Fruit fly (Drosophila melanogaster) whole organism, embryonic: ENCODE results near the gene Ino80.

Source experiments
- ATbp ChIP-seq: fragments of 200-800 bp; sonication (Bioruptor generic); optimal IDR thresholded peaks from 2 replicates; lab custom pipeline; 2017; ENCODE audit warnings: missing biosample characterization, mild to moderate bottlenecking, missing genetic modification characterization, missing genetic modification reagents
- Abd-B ChIP-seq: fragments of 200-800 bp; sonication (Bioruptor generic); optimal IDR thresholded peaks from 2 replicates; lab custom pipeline; 2018; ENCODE audit warnings: missing biosample characterization, mild to moderate bottlenecking, missing genetic modification characterization, moderate library complexity
- Atf-2 ChIP-seq: fragments of 200-800 bp; sonication (Bioruptor generic); optimal IDR thresholded peaks from 2 replicates; lab custom pipeline; 2016; ENCODE audit warnings: missing biosample characterization, missing genetic modification characterization
- Awh ChIP-seq: fragments of 200-800 bp; sonication (Bioruptor generic); IDR thresholded peaks from 2 replicates; pipeline ENCODE4, ENCODE4 v1.3.6; 2022; ENCODE audit warnings: missing biosample characterization, missing genetic modification characterization
- Blimp-1 ChIP-seq: fragments of 200-800 bp; sonication (Bioruptor generic); optimal IDR thresholded peaks from 3 replicates; lab custom pipeline; 2018; ENCODE audit warnings: missing biosample characterization, missing genetic modification characterization, mild to moderate bottlenecking, moderate library complexity, missing genetic modification reagents
- CG10267 ChIP-seq: fragments of 200-800 bp; sonication (Bioruptor generic); optimal IDR thresholded peaks from 2 replicates; lab custom pipeline; 2018; ENCODE audit warnings: missing biosample characterization, mild to moderate bottlenecking, missing genetic modification characterization, moderate library complexity
- CG10979 ChIP-seq: fragments of 200-800 bp; sonication (Bioruptor generic); optimal IDR thresholded peaks from 2 replicates; lab custom pipeline; 2018; ENCODE audit warnings: missing biosample characterization, mild to moderate bottlenecking, missing genetic modification characterization, moderate library complexity
- CG13123 ChIP-seq: fragments of 200-800 bp; sonication (Bioruptor generic); optimal IDR thresholded peaks from 2 replicates; lab custom pipeline; 2016; ENCODE audit warnings: missing biosample characterization, missing genetic modification characterization
- CG15479 ChIP-seq: fragments of 200-800 bp; sonication (Bioruptor generic); optimal IDR thresholded peaks from 3 replicates; lab custom pipeline; 2019; ENCODE audit warnings: missing biosample characterization, mild to moderate bottlenecking, missing genetic modification characterization, moderate library complexity
- CG17361 ChIP-seq: fragments of 200-800 bp; sonication (Bioruptor generic); IDR thresholded peaks from 3 replicates; pipeline ENCODE4 v1.3.6; 2022; ENCODE audit warnings: missing biosample characterization, missing genetic modification characterization
- CG2712 ChIP-seq: fragments of 200-800 bp; optimal IDR thresholded peaks from 3 replicates; lab custom pipeline; 2019; ENCODE audit warnings: missing biosample characterization, mild to moderate bottlenecking, missing genetic modification characterization, moderate library complexity
- CG4360 ChIP-seq: fragments of 200-800 bp; sonication (Bioruptor generic); IDR thresholded peaks from 2 replicates; pipeline ENCODE4 v1.3.6; 2022; ENCODE audit warnings: missing biosample characterization, missing genetic modification characterization
- CG7372 ChIP-seq: fragments of 200-800 bp; sonication (Bioruptor generic); IDR thresholded peaks from 2 replicates; pipeline ENCODE4 v1.3.6; 2022; ENCODE audit warnings: missing biosample characterization, missing genetic modification characterization
- CG7963 ChIP-seq: fragments of 200-800 bp; sonication (Bioruptor generic); IDR thresholded peaks from 3 replicates; pipeline ENCODE4 v1.3.6; 2022; ENCODE audit warnings: missing biosample characterization, missing genetic modification characterization; ENCODE audit not compliant: partially characterized antibody
- Dbx ChIP-seq: fragments of 200-800 bp; sonication (Bioruptor generic); IDR thresholded peaks from 3 replicates; pipeline ENCODE4 v1.3.6; 2022; ENCODE audit warnings: missing biosample characterization, missing genetic modification characterization
- E2f2 ChIP-seq: fragments of 200-800 bp; sonication (Bioruptor generic); IDR thresholded peaks from 2 replicates; pipeline ENCODE4 v1.3.6; 2022; ENCODE audit warnings: missing biosample characterization, missing genetic modification characterization
- Ets65A ChIP-seq: fragments of 200-800 bp; sonication (Bioruptor generic); peaks from one replicate; lab custom pipeline; 2016; ENCODE audit warnings: missing biosample characterization, missing genetic modification characterization
- Gug ChIP-seq: fragments of 200-800 bp; sonication (Bioruptor generic); IDR thresholded peaks from 4 replicates; pipeline ENCODE4 v1.3.6; 2022; ENCODE audit warnings: missing biosample characterization, missing genetic modification characterization
- Hand ChIP-seq: fragments of 200-800 bp; sonication (Bioruptor generic); optimal IDR thresholded peaks from 2 replicates; lab custom pipeline; 2017; ENCODE audit warnings: mild to moderate bottlenecking, missing biosample characterization, missing genetic modification reagents, missing genetic modification characterization
- Lhr ChIP-seq: fragments of 200-800 bp; sonication (Bioruptor generic); optimal IDR thresholded peaks from 3 replicates; lab custom pipeline; 2017; ENCODE audit warnings: mild to moderate bottlenecking, missing biosample characterization, missing genetic modification reagents, missing genetic modification characterization
- Optix ChIP-seq: fragments of 200-800 bp; sonication (Bioruptor generic); IDR thresholded peaks from 3 replicates; pipeline ENCODE4 v1.3.6; 2022; ENCODE audit warnings: missing biosample characterization, missing genetic modification characterization
- Poxn ChIP-seq: fragments of 200-800 bp; sonication (Bioruptor generic); IDR thresholded peaks from 2 replicates; pipeline ENCODE4 v1.3.6; 2022; ENCODE audit warnings: missing biosample characterization, missing genetic modification characterization
- Sox102F ChIP-seq: fragments of 200-800 bp; sonication (Bioruptor generic); optimal IDR thresholded peaks from 2 replicates; lab custom pipeline; 2018; ENCODE audit warnings: missing biosample characterization, mild to moderate bottlenecking, missing genetic modification characterization, moderate library complexity
- Stat92E ChIP-seq, 3 experiments: fragments of >200 bp in 2 of 3; fragments of 200-800 bp in 1 of 3; sonication (Bioruptor generic) in 1 of 3; optimal IDR thresholded peaks; 2 replicates each; lab custom pipeline; 2017 to 2019; ENCODE audit warnings: missing biosample characterization in 3 of 3, missing genetic modification characterization in 3 of 3, mild to moderate bottlenecking in 1 of 3, moderate library complexity in 1 of 3
- Xrp1 ChIP-seq: fragments of 200-800 bp; sonication (Bioruptor generic); IDR thresholded peaks from 2 replicates; pipeline ENCODE4 v1.3.6; 2022; ENCODE audit warnings: missing biosample characterization, missing genetic modification characterization
- amos ChIP-seq: fragments of 200-800 bp; sonication (Bioruptor generic); IDR thresholded peaks from 2 replicates; pipeline ENCODE4 v1.3.6; 2022; ENCODE audit warnings: missing biosample characterization, missing genetic modification characterization; ENCODE audit not compliant: partially characterized antibody
- bigmax ChIP-seq: fragments of 200-800 bp; sonication (Bioruptor generic); optimal IDR thresholded peaks from 2 replicates; lab custom pipeline; 2018; ENCODE audit warnings: missing biosample characterization, mild to moderate bottlenecking, missing genetic modification characterization
- bsh ChIP-seq, 2 experiments: fragments of 200-800 bp; sonication (Bioruptor generic); optimal IDR thresholded peaks; 2 replicates each; lab custom pipeline; 2017 to 2018; ENCODE audit warnings: mild to moderate bottlenecking in 2 of 2, missing biosample characterization in 2 of 2, missing genetic modification characterization in 2 of 2, moderate library complexity in 1 of 2
- cg ChIP-seq: fragments of 200-800 bp; sonication (Bioruptor generic); optimal IDR thresholded peaks from 3 replicates; lab custom pipeline; 2019; ENCODE audit warnings: missing biosample characterization, mild to moderate bottlenecking, missing genetic modification characterization, moderate library complexity
- crc ChIP-seq: fragments of 200-800 bp; sonication (Bioruptor generic); optimal IDR thresholded peaks from 2 replicates; lab custom pipeline; 2016; ENCODE audit warnings: missing biosample characterization, missing genetic modification characterization
- dm ChIP-seq: fragments of 200-800 bp; sonication (Bioruptor generic); optimal IDR thresholded peaks from 3 replicates; lab custom pipeline; 2016; ENCODE audit warnings: missing biosample characterization, missing genetic modification characterization
- dmrt11E ChIP-seq: fragments of 200-800 bp; sonication (Bioruptor generic); optimal IDR thresholded peaks from 3 replicates; lab custom pipeline; 2018; ENCODE audit warnings: missing biosample characterization, mild to moderate bottlenecking, missing genetic modification characterization, moderate library complexity
- fd3F ChIP-seq: fragments of 200-800 bp; sonication (Bioruptor generic); optimal IDR thresholded peaks from 2 replicates; lab custom pipeline; 2018; ENCODE audit warnings: missing biosample characterization, mild to moderate bottlenecking, missing genetic modification characterization, moderate library complexity
- grau ChIP-seq: fragments of 200-800 bp; optimal IDR thresholded peaks from 3 replicates; lab custom pipeline; 2019; ENCODE audit warnings: missing biosample characterization, mild to moderate bottlenecking, missing genetic modification characterization, moderate library complexity
- grn ChIP-seq: fragments of 200-800 bp; sonication (Bioruptor generic); optimal IDR thresholded peaks from 3 replicates; lab custom pipeline; 2017; ENCODE audit warnings: missing biosample characterization, missing genetic modification characterization
- gsb ChIP-seq: fragments of 200-800 bp; sonication (Bioruptor generic); IDR thresholded peaks from 2 replicates; pipeline ENCODE4 v1.3.6; 2022; ENCODE audit warnings: missing biosample characterization, missing genetic modification characterization
- her ChIP-seq: fragments of 200-800 bp; sonication (Bioruptor generic); optimal IDR thresholded peaks from 2 replicates; lab custom pipeline; 2016; ENCODE audit warnings: missing biosample characterization, missing genetic modification characterization
- klu ChIP-seq: fragments of 200-800 bp; sonication (Bioruptor generic); IDR thresholded peaks from 2 replicates; pipeline ENCODE4 v1.3.6; 2022; ENCODE audit warnings: missing biosample characterization, missing genetic modification characterization
- lilli ChIP-seq: fragments of 200-800 bp; sonication (Bioruptor generic); optimal IDR thresholded peaks from 3 replicates; lab custom pipeline; 2016; ENCODE audit warnings: missing biosample characterization, missing genetic modification characterization
- lola ChIP-seq, 3 experiments: fragments of >200 bp in 2 of 3; fragments of 200-800 bp in 1 of 3; sonication (Bioruptor generic) in 1 of 3; optimal IDR thresholded peaks; 2 replicates each; lab custom pipeline; 2017 to 2019; ENCODE audit warnings: missing biosample characterization in 3 of 3, missing genetic modification characterization in 3 of 3, mild to moderate bottlenecking in 1 of 3, moderate library complexity in 1 of 3
- pb ChIP-seq: fragments of 200-800 bp; sonication (Bioruptor generic); optimal IDR thresholded peaks from 3 replicates; lab custom pipeline; 2016; ENCODE audit warnings: missing biosample characterization, missing genetic modification characterization
- pfk ChIP-seq: fragments of 200-800 bp; sonication (Bioruptor generic); optimal IDR thresholded peaks from 2 replicates; lab custom pipeline; 2018; ENCODE audit warnings: missing biosample characterization, mild to moderate bottlenecking, missing genetic modification characterization, moderate library complexity
- ranshi ChIP-seq: fragments of 200-800 bp; sonication (Bioruptor generic); IDR thresholded peaks from 2 replicates; pipeline ENCODE4 v1.3.6; 2022; ENCODE audit warnings: missing biosample characterization, missing genetic modification characterization
- sqz ChIP-seq: fragments of 200-800 bp; sonication (Bioruptor generic); optimal IDR thresholded peaks from 3 replicates; lab custom pipeline; 2018; ENCODE audit warnings: missing biosample characterization, mild to moderate bottlenecking, missing genetic modification characterization

The Ino80 gene

dm6 chr3R:19347678-19348077, 55.3 kb downstream of the Ino80 start (continued):
- no peak for TF ChIP-seq pb
- 0 out of 3 replicates have a peak, but pooled peaks have one; percentile 26 for TF ChIP-seq CG17361 (GFP tag; lab: Robert Waterston, UW)
- TF ChIP-seq klu (GFP tag; lab: Robert Waterston, UW): no peak
- no peak for TF ChIP-seq Gug
- TF ChIP-seq CG13123 (GFP tag; lab: Kevin White, UChicago): no peak
- TF ChIP-seq Xrp1: peak; percentile 29; the same call in 1 of the 2 replicates
- no peak for TF ChIP-seq pfk
- TF ChIP-seq lilli: no peak
- TF ChIP-seq ranshi (GFP tag; lab: Robert Waterston, UW): 0 out of 2 replicates have a peak, but pooled peaks have one; percentile 13
- no peak for TF ChIP-seq bigmax (GFP tag; lab: Kevin White, UChicago)
- TF ChIP-seq CG7372 (GFP tag; lab: Robert Waterston, UW): no peak
- peak in 1 of 2 experiments; percentile 34 for TF ChIP-seq bsh (GFP tag; optimal IDR thresholded peaks at IDR 0.05; lab: Kevin White, UChicago)
- TF ChIP-seq CG10979 (tag; lab: Kevin White, UChicago): peak; percentile 9
- TF ChIP-seq CG10267: no peak
- TF ChIP-seq sqz (GFP tag; lab: Kevin White, UChicago): no peak
- no peak for TF ChIP-seq Stat92E (GFP tag; optimal IDR thresholded peaks at IDR 0.05; lab: Kevin White, UChicago)
- TF ChIP-seq Ets65A (GFP tag; lab: Kevin White, UChicago): no peak
- no peak for TF ChIP-seq Poxn
- TF ChIP-seq grn (GFP tag; lab: Kevin White, UChicago): no peak
- TF ChIP-seq grau (tag; lab: Kevin White, UChicago): peak; percentile 28
- no peak for TF ChIP-seq fd3F (GFP tag; lab: Kevin White, UChicago)
- no peak for TF ChIP-seq her (GFP tag; lab: Kevin White, UChicago)
- no peak for TF ChIP-seq crc (GFP tag; lab: Kevin White, UChicago)
- TF ChIP-seq cg (GFP tag; lab: Kevin White, UChicago): no peak
- no peak for TF ChIP-seq Hand
- peak; percentile 4 for TF ChIP-seq dmrt11E
- no peak for TF ChIP-seq Awh (GFP tag; lab: Robert Waterston, UW)
- peak; percentile 34 for TF ChIP-seq CG2712 (tag; lab: Kevin White, UChicago)
- TF ChIP-seq Abd-B (GFP tag; lab: Kevin White, UChicago): peak; percentile 9
- no peak for TF ChIP-seq amos
- TF ChIP-seq gsb (GFP tag; lab: Robert Waterston, UW): no peak
- TF ChIP-seq CG15479 (GFP tag; lab: Kevin White, UChicago): no peak
- TF ChIP-seq Dbx (GFP tag; lab: Robert Waterston, UW): no peak
- TF ChIP-seq ATbp (GFP tag; lab: Kevin White, UChicago): no peak
- no peak for TF ChIP-seq E2f2 (GFP tag; lab: Robert Waterston, UW)
- no peak for TF ChIP-seq dm
- no peak for TF ChIP-seq CG4360 (GFP tag; lab: Robert Waterston, UW)
- no peak for TF ChIP-seq CG7963
- TF ChIP-seq Lhr (GFP tag; lab: Kevin White, UChicago): no peak
- TF ChIP-seq lola (GFP tag; optimal IDR thresholded peaks at IDR 0.05; lab: Kevin White, UChicago): peak in 1 of 3 experiments; percentile 15
- no peak for TF ChIP-seq Atf-2 (GFP tag; lab: Kevin White, UChicago)
- TF ChIP-seq Sox102F: peak; percentile 14
- TF ChIP-seq Optix: no peak
- TF ChIP-seq Blimp-1 (GFP tag; lab: Kevin White, UChicago): peak; percentile 7
- TF ChIP-seq, all 482 proteins: peak for 19
